Fruit fly (Drosophila melanogaster) whole organism, embryonic: ENCODE data around the gene CG15362.

Experiments used
- BtbVII ChIP-seq: fragments of 200-800 bp; sonication (Bioruptor generic); optimal IDR thresholded peaks from 3 replicates; lab custom pipeline; 2017; ENCODE audit warnings: missing biosample characterization, mild to moderate bottlenecking, missing genetic modification characterization
- CG10267 ChIP-seq: fragments of 200-800 bp; sonication (Bioruptor generic); optimal IDR thresholded peaks from 2 replicates; lab custom pipeline; 2018; ENCODE audit warnings: missing biosample characterization, mild to moderate bottlenecking, missing genetic modification characterization, moderate library complexity
- CG10321 ChIP-seq: fragments of 200-800 bp; sonication (Bioruptor generic); IDR thresholded peaks from 2 replicates; pipeline ENCODE4 v1.3.6; 2022; ENCODE audit warnings: missing biosample characterization, missing genetic modification characterization
- CG10979 ChIP-seq: fragments of 200-800 bp; sonication (Bioruptor generic); optimal IDR thresholded peaks from 2 replicates; lab custom pipeline; 2018; ENCODE audit warnings: missing biosample characterization, mild to moderate bottlenecking, missing genetic modification characterization, moderate library complexity
- CG12769 ChIP-seq: fragments of 200-800 bp; sonication (Bioruptor generic); optimal IDR thresholded peaks from 2 replicates; lab custom pipeline; 2019; ENCODE audit warnings: missing biosample characterization, mild to moderate bottlenecking, missing genetic modification characterization, moderate library complexity
- CG13894 ChIP-seq: fragments of 200-800 bp; sonication (Bioruptor generic); optimal IDR thresholded peaks from 3 replicates; lab custom pipeline; 2018; ENCODE audit warnings: missing biosample characterization, mild to moderate bottlenecking, missing genetic modification characterization, moderate library complexity
- CG15073 ChIP-seq: fragments of 200-800 bp; sonication (Bioruptor generic); optimal IDR thresholded peaks from 2 replicates; lab custom pipeline; 2016; ENCODE audit warnings: missing biosample characterization, missing genetic modification characterization
- CG1832 ChIP-seq: fragments of 200-800 bp; sonication (Bioruptor generic); optimal IDR thresholded peaks from 2 replicates; lab custom pipeline; 2017; ENCODE audit warnings: missing biosample characterization, mild to moderate bottlenecking, missing genetic modification characterization, inconsistent platforms
- CG2129 ChIP-seq: fragments of 200-800 bp; sonication (Bioruptor generic); IDR thresholded peaks from 2 replicates; pipeline ENCODE4 v1.3.6; 2022; ENCODE audit warnings: missing biosample characterization, missing genetic modification characterization; ENCODE audit not compliant: partially characterized antibody
- CG30020 ChIP-seq: fragments of 200-800 bp; optimal IDR thresholded peaks from 2 replicates; lab custom pipeline; 2019; ENCODE audit warnings: missing biosample characterization, mild to moderate bottlenecking, missing genetic modification characterization, moderate library complexity
- CG42726 ChIP-seq: fragments of 200-800 bp; sonication (Bioruptor generic); IDR thresholded peaks from 2 replicates; pipeline ENCODE4 v1.3.6; 2022; ENCODE audit warnings: missing biosample characterization, missing genetic modification characterization; ENCODE audit not compliant: partially characterized antibody
- CG4404 ChIP-seq: fragments of 200-800 bp; sonication (Bioruptor generic); IDR thresholded peaks from 2 replicates; pipeline ENCODE4 v1.3.6; 2022; ENCODE audit warnings: missing biosample characterization, missing genetic modification characterization
- CG4730 ChIP-seq: fragments of 200-800 bp; sonication (Bioruptor generic); IDR thresholded peaks from 2 replicates; pipeline ENCODE4 v1.3.6; 2022; ENCODE audit warnings: missing biosample characterization, missing genetic modification characterization
- CG7372 ChIP-seq: fragments of 200-800 bp; sonication (Bioruptor generic); IDR thresholded peaks from 2 replicates; pipeline ENCODE4 v1.3.6; 2022; ENCODE audit warnings: missing biosample characterization, missing genetic modification characterization
- CG7556 ChIP-seq: fragments of 200-800 bp; sonication (Bioruptor generic); optimal IDR thresholded peaks from 2 replicates; lab custom pipeline; 2017; ENCODE audit warnings: missing biosample characterization, mild to moderate bottlenecking, missing genetic modification characterization
- Dfd ChIP-seq, 2 experiments: fragments of >200 bp; optimal IDR thresholded peaks; 2 replicates each; lab custom pipeline; 2017; ENCODE audit warnings: missing biosample characterization in 2 of 2, missing genetic modification characterization in 2 of 2
- Eip74EF ChIP-seq, 2 experiments: fragments of 200-800 bp in 1 of 2; fragments of >200 bp in 1 of 2; sonication (Bioruptor generic) in 1 of 2; optimal IDR thresholded peaks; 2 replicates each; lab custom pipeline; 2017 to 2019; ENCODE audit warnings: missing biosample characterization in 2 of 2, missing genetic modification characterization in 2 of 2, mild to moderate bottlenecking in 1 of 2, moderate library complexity in 1 of 2
- Elba2 ChIP-seq: fragments of 200-800 bp; sonication (Bioruptor generic); optimal IDR thresholded peaks from 3 replicates; lab custom pipeline; 2016; ENCODE audit warnings: missing biosample characterization, missing genetic modification characterization
- Ets97D ChIP-seq: fragments of 200-800 bp; sonication (Bioruptor generic); optimal IDR thresholded peaks from 3 replicates; lab custom pipeline; 2016; ENCODE audit warnings: missing biosample characterization, missing genetic modification characterization
- Fer2 ChIP-seq: fragments of 200-800 bp; sonication (Bioruptor generic); optimal IDR thresholded peaks from 2 replicates; lab custom pipeline; 2018; ENCODE audit warnings: missing biosample characterization, mild to moderate bottlenecking, missing genetic modification characterization, moderate library complexity
- HLH4C ChIP-seq: fragments of 200-800 bp; sonication (Bioruptor generic); IDR thresholded peaks from 3 replicates; pipeline ENCODE4 v1.3.6; 2022; ENCODE audit warnings: missing biosample characterization, missing genetic modification characterization; ENCODE audit not compliant: partially characterized antibody
- Nf-YA ChIP-seq: fragments of 200-800 bp; sonication (Bioruptor generic); IDR thresholded peaks from 2 replicates; pipeline ENCODE4 v1.3.6; 2022; ENCODE audit warnings: missing biosample characterization, missing genetic modification characterization
- PHDP ChIP-seq: fragments of 200-800 bp; sonication (Bioruptor generic); optimal IDR thresholded peaks from 3 replicates; lab custom pipeline; 2018; ENCODE audit warnings: missing biosample characterization, mild to moderate bottlenecking, missing genetic modification characterization, moderate library complexity
- Ptx1 ChIP-seq: fragments of 200-800 bp; sonication (Bioruptor generic); IDR thresholded peaks from 2 replicates; pipeline ENCODE4 v1.3.6; 2022; ENCODE audit warnings: missing biosample characterization, missing genetic modification characterization
- Ravus ChIP-seq: fragments of 200-800 bp; sonication (Bioruptor generic); IDR thresholded peaks from 2 replicates; pipeline ENCODE4 v1.3.6; 2022; ENCODE audit warnings: missing biosample characterization, missing genetic modification characterization
- bab2 ChIP-seq: fragments of 200-800 bp; sonication (Bioruptor generic); optimal IDR thresholded peaks from 2 replicates; lab custom pipeline; 2016; ENCODE audit warnings: missing biosample characterization, missing genetic modification characterization
- bcd ChIP-seq: fragments of 200-800 bp; sonication (Bioruptor generic); optimal IDR thresholded peaks from 2 replicates; lab custom pipeline; 2017; ENCODE audit warnings: missing biosample characterization, mild to moderate bottlenecking, missing genetic modification characterization
- bsh ChIP-seq, 2 experiments: fragments of 200-800 bp; sonication (Bioruptor generic); optimal IDR thresholded peaks; 2 replicates each; lab custom pipeline; 2017 to 2018; ENCODE audit warnings: mild to moderate bottlenecking in 2 of 2, missing biosample characterization in 2 of 2, missing genetic modification characterization in 2 of 2, moderate library complexity in 1 of 2
- caup ChIP-seq: fragments of 200-800 bp; sonication (Bioruptor generic); optimal IDR thresholded peaks from 3 replicates; lab custom pipeline; 2017; ENCODE audit warnings: missing biosample characterization, mild to moderate bottlenecking, missing genetic modification characterization, moderate library complexity; ENCODE audit not compliant: severe bottlenecking
- chn ChIP-seq: fragments of 200-800 bp; sonication (Bioruptor generic); optimal IDR thresholded peaks from 2 replicates; lab custom pipeline; 2016; ENCODE audit warnings: missing biosample characterization, missing genetic modification characterization
- crol ChIP-seq: fragments of 200-800 bp; sonication (Bioruptor generic); IDR thresholded peaks from 2 replicates; pipeline ENCODE4 v1.3.6; 2022; ENCODE audit warnings: missing biosample characterization, missing genetic modification characterization
- en ChIP-seq: fragments of 200-800 bp; sonication (Bioruptor generic); optimal IDR thresholded peaks from 2 replicates; lab custom pipeline; 2016; ENCODE audit warnings: missing biosample characterization, missing genetic modification characterization
- eyg ChIP-seq: fragments of 200-800 bp; sonication (Bioruptor generic); optimal IDR thresholded peaks from 3 replicates; lab custom pipeline; 2016; ENCODE audit warnings: missing biosample characterization, missing genetic modification characterization
- fd64A ChIP-seq: fragments of 200-800 bp; sonication (Bioruptor generic); optimal IDR thresholded peaks from 3 replicates; lab custom pipeline; 2018; ENCODE audit warnings: missing biosample characterization, mild to moderate bottlenecking, missing genetic modification characterization
- lilli ChIP-seq: fragments of 200-800 bp; sonication (Bioruptor generic); optimal IDR thresholded peaks from 3 replicates; lab custom pipeline; 2016; ENCODE audit warnings: missing biosample characterization, missing genetic modification characterization
- lmd ChIP-seq: fragments of 200-800 bp; sonication (Bioruptor generic); IDR thresholded peaks from 2 replicates; pipeline ENCODE4 v1.3.6; 2022; ENCODE audit warnings: missing biosample characterization, missing genetic modification characterization
- lov ChIP-seq, 2 experiments: fragments of 200-800 bp in 1 of 2; fragments of >200 bp in 1 of 2; sonication (Bioruptor generic) in 1 of 2; IDR thresholded peaks in 1 of 2; optimal IDR thresholded peaks in 1 of 2; 2 replicates in 1 of 2; 3 replicates in 1 of 2; pipeline versions ENCODE4 v1.3.6 to Lab custom; 2017 to 2022; ENCODE audit warnings: missing biosample characterization in 1 of 2, missing genetic modification characterization in 1 of 2
- mirr ChIP-seq: fragments of 200-800 bp; sonication (Bioruptor generic); optimal IDR thresholded peaks from 3 replicates; lab custom pipeline; 2018; ENCODE audit warnings: missing biosample characterization, mild to moderate bottlenecking, missing genetic modification characterization
- mld ChIP-seq: fragments of 200-800 bp; sonication (Bioruptor generic); IDR thresholded peaks from 3 replicates; pipeline ENCODE4 v1.3.6; 2022; ENCODE audit warnings: missing biosample characterization, missing genetic modification characterization; ENCODE audit not compliant: partially characterized antibody
- pfk ChIP-seq: fragments of 200-800 bp; sonication (Bioruptor generic); optimal IDR thresholded peaks from 2 replicates; lab custom pipeline; 2018; ENCODE audit warnings: missing biosample characterization, mild to moderate bottlenecking, missing genetic modification characterization, moderate library complexity
- sqz ChIP-seq: fragments of 200-800 bp; sonication (Bioruptor generic); optimal IDR thresholded peaks from 3 replicates; lab custom pipeline; 2018; ENCODE audit warnings: missing biosample characterization, mild to moderate bottlenecking, missing genetic modification characterization
- tio ChIP-seq: fragments of 200-800 bp; sonication (Bioruptor generic); optimal IDR thresholded peaks from 2 replicates; lab custom pipeline; 2017; ENCODE audit warnings: missing biosample characterization, missing genetic modification characterization, inconsistent platforms
- tna ChIP-seq: fragments of 200-800 bp; sonication (Bioruptor generic); IDR thresholded peaks from 2 replicates; pipeline ENCODE4 v1.3.6; 2022; ENCODE audit warnings: missing biosample characterization, missing genetic modification characterization; ENCODE audit not compliant: partially characterized antibody
- yki ChIP-seq: fragments of >200 bp; optimal IDR thresholded peaks from 3 replicates; lab custom pipeline; 2018
- zen2 ChIP-seq: fragments of 200-800 bp; sonication (Bioruptor generic); IDR thresholded peaks from 3 replicates; pipeline ENCODE4 v1.3.6; 2022; ENCODE audit warnings: missing biosample characterization, missing genetic modification characterization; ENCODE audit not compliant: partially characterized antibody
- zfh1 ChIP-seq: fragments of 200-800 bp; sonication (Bioruptor generic); IDR thresholded peaks from 3 replicates; pipeline ENCODE4 v1.3.6; 2022; ENCODE audit warnings: missing biosample characterization, missing genetic modification characterization

The CG15362 gene

dm6 chr2L:1960056-1960455 lies 20.9 kb upstream of the CG15362 start (continued):
- TF ChIP-seq chn (GFP tag; lab: Kevin White, UChicago): no peak
- TF ChIP-seq Ets97D (GFP tag; lab: Kevin White, UChicago): no peak
- TF ChIP-seq en (GFP tag; lab: Kevin White, UChicago): no peak
- TF ChIP-seq BtbVII (GFP tag; lab: Kevin White, UChicago): no peak
- 0 out of 2 replicates have a peak, but pooled peaks have one; percentile 21 for TF ChIP-seq lmd (GFP tag; lab: Robert Waterston, UW)
- no peak for TF ChIP-seq tna
- no peak for TF ChIP-seq fd64A
- TF ChIP-seq pfk (GFP tag; lab: Kevin White, UChicago): no peak
- TF ChIP-seq bcd (GFP tag; lab: Kevin White, UChicago): no peak
- no peak for TF ChIP-seq CG7372 (GFP tag; lab: Robert Waterston, UW)
- TF ChIP-seq lov (optimal IDR thresholded peaks at IDR 0.05; lab: Kevin White, UChicago): no peak
- no peak for TF ChIP-seq lov (GFP tag; IDR thresholded peaks at IDR 0.05; lab: Robert Waterston, UW)
- no peak for TF ChIP-seq mld (GFP tag; lab: Robert Waterston, UW)
- no peak for TF ChIP-seq PHDP
- no peak for TF ChIP-seq CG13894
- no peak for TF ChIP-seq Ravus (GFP tag; lab: Robert Waterston, UW)
- TF ChIP-seq CG1832 (GFP tag; lab: Kevin White, UChicago): no peak
- no peak for TF ChIP-seq CG4730 (GFP tag; lab: Robert Waterston, UW)
- no peak for TF ChIP-seq zen2 (GFP tag; lab: Robert Waterston, UW)
- TF ChIP-seq yki (lab: Kevin White, UChicago): no peak
- TF ChIP-seq Dfd (GFP tag; optimal IDR thresholded peaks at IDR 0.05; lab: Kevin White, UChicago): no peak
- no peak for TF ChIP-seq CG30020 (tag; lab: Kevin White, UChicago)
- peak in 1 of 2 experiments; percentile 23 for TF ChIP-seq bsh (GFP tag; optimal IDR thresholded peaks at IDR 0.05; lab: Kevin White, UChicago)
- peak; percentile 6 for TF ChIP-seq CG10979 (tag; lab: Kevin White, UChicago)
- TF ChIP-seq zfh1 (GFP tag; lab: Robert Waterston, UW): peak; percentile 40; the same call in 1 of the 3 replicates
- TF ChIP-seq Elba2 (GFP tag; lab: Kevin White, UChicago): no peak
- no peak for TF ChIP-seq CG10321 (GFP tag; lab: Robert Waterston, UW)
- TF ChIP-seq CG42726 (GFP tag; lab: Robert Waterston, UW): no peak
- TF ChIP-seq HLH4C (GFP tag; lab: Robert Waterston, UW): no peak
- no peak for TF ChIP-seq CG2129 (GFP tag; lab: Robert Waterston, UW)
- no peak for TF ChIP-seq CG10267
- TF ChIP-seq Nf-YA: no peak
- no peak for TF ChIP-seq Fer2 (tag; lab: Kevin White, UChicago)
- TF ChIP-seq mirr: no peak
- no peak for TF ChIP-seq CG12769
- no peak for TF ChIP-seq CG4404 (GFP tag; lab: Robert Waterston, UW)
- no peak for TF ChIP-seq Ptx1 (GFP tag; lab: Robert Waterston, UW)
- TF ChIP-seq CG7556: no peak
- TF ChIP-seq tio (GFP tag; lab: Kevin White, UChicago): no peak
- TF ChIP-seq eyg (GFP tag; lab: Kevin White, UChicago): no peak
- no peak for TF ChIP-seq CG15073 (GFP tag; lab: Kevin White, UChicago)
- TF ChIP-seq bab2 (GFP tag; lab: Kevin White, UChicago): no peak
- TF ChIP-seq lilli: no peak
- no peak for TF ChIP-seq crol (GFP tag; lab: Robert Waterston, UW)
- TF ChIP-seq caup (GFP tag; lab: Kevin White, UChicago): no peak
- no peak for TF ChIP-seq sqz (GFP tag; lab: Kevin White, UChicago)
- no peak for TF ChIP-seq Eip74EF (GFP tag; optimal IDR thresholded peaks at IDR 0.05; lab: Kevin White, UChicago)
